Fruit fly (Drosophila melanogaster): ENCODE results near the gene PolD3.
A peak's percentile ranks its signal among the peaks of the same experiment; 100 is the strongest.

The PolD3 gene

DNA sequence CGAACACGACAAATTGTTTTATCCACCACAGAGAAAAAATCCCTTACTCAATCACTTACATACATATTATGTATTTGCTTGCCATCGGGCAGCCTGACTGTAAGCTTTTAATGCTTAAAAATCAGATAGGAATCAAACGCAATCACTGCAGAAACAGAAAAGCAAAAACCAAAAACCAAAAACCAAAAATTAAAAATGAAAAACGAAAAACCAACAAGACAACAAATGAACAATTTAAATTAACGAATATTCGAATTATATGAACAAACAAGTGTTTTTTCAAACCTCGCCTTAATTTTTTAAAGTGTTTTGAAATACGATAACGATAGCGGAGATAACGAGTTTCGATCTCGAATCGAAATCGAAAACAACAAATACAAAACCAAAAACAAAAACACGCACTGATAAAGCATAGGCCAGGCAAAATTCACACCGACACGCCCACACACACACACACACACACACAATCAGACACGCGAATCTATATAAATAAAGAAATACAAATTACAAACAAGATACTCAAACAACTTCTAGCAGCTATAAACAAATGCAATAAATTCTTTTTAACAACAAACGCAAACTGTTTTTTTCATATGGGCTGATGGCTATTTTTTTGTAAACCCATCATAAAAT, 1.8 kb downstream of the PolD3 start (continued):
- TF ChIP-seq Ets21C (GFP tag; optimal IDR thresholded peaks at IDR 0.05), result no peak
- no peak for TF ChIP-seq Sox14 (GFP tag; optimal IDR thresholded peaks at IDR 0.05)
- no peak for TF ChIP-seq Hr39 (GFP tag; optimal IDR thresholded peaks at IDR 0.05)
- TF ChIP-seq Lpt (GFP tag; optimal IDR thresholded peaks at IDR 0.05), result peak; percentile 13
- no peak for TF ChIP-seq pdm3 (GFP tag; optimal IDR thresholded peaks at IDR 0.05)
- TF ChIP-seq CG31627 (GFP tag; optimal IDR thresholded peaks at IDR 0.05), result peak; percentile 47
- TF ChIP-seq OdsH (GFP tag; optimal IDR thresholded peaks at IDR 0.05), result no peak
- TF ChIP-seq Smox (GFP tag; optimal IDR thresholded peaks at IDR 0.05), result no peak
- no peak for TF ChIP-seq Eip93F (GFP tag; optimal IDR thresholded peaks at IDR 0.05)
- TF ChIP-seq dsx (GFP tag; optimal IDR thresholded peaks at IDR 0.05; ENCODE audit: poor library complexity, severe bottlenecking), result peak; percentile 20
- TF ChIP-seq CG6276 (GFP tag; optimal IDR thresholded peaks at IDR 0.05), result no peak
- peak; percentile 19 for TF ChIP-seq CG1621 (tag; optimal IDR thresholded peaks at IDR 0.05)
- no peak for TF ChIP-seq CG16779 (tag; optimal IDR thresholded peaks at IDR 0.05)
- no peak for TF ChIP-seq salr (GFP tag; optimal IDR thresholded peaks at IDR 0.05)
- TF ChIP-seq CG6808 (GFP tag; optimal IDR thresholded peaks at IDR 0.05), result peak; percentile 30
- peak; percentile 20 for TF ChIP-seq CG10631 (GFP tag; optimal IDR thresholded peaks at IDR 0.05)
- TF ChIP-seq CG10669 (GFP tag; optimal IDR thresholded peaks at IDR 0.05), result peak; percentile 57
- peak; percentile 32 for TF ChIP-seq achi (GFP tag; optimal IDR thresholded peaks at IDR 0.05)
- TF ChIP-seq CG4318 (GFP tag; optimal IDR thresholded peaks at IDR 0.05), result no peak
- TF ChIP-seq Eip78C (GFP tag), result peak; percentile 83

- TF ChIP-seq CG4318 (GFP tag; optimal IDR thresholded peaks at IDR 0.05) (no peak), CG6276 (GFP tag; optimal IDR thresholded peaks at IDR 0.05) (no peak), Eip78C (GFP tag) (peak; percentile 36)
Observed at dm6 chr2L:15249682-15250081, 6.4 kb downstream of the PolD3 start.

dm6 chr2L:15249006-15249513, 7.0 kb downstream of the PolD3 start:
- TF ChIP-seq ss (GFP tag; optimal IDR thresholded peaks at IDR 0.05), result no peak
- no peak for TF ChIP-seq Met (GFP tag; optimal IDR thresholded peaks at IDR 0.05)
- no peak for TF ChIP-seq Hr39 (GFP tag; optimal IDR thresholded peaks at IDR 0.05)
- TF ChIP-seq CG6792 (GFP tag; optimal IDR thresholded peaks at IDR 0.05), result no peak
- no peak for TF ChIP-seq CG4318 (GFP tag; optimal IDR thresholded peaks at IDR 0.05)
- TF ChIP-seq Hr38 (GFP tag; optimal IDR thresholded peaks at IDR 0.05), result no peak

dm6 chr2L:15248163-15249005, 7.7 kb downstream of the PolD3 start, which contains the start of gene dao:
TSS of gene dao (plus strand) at chr2L:15248879.
- TF ChIP-seq fd85E (GFP tag; optimal IDR thresholded peaks at IDR 0.05) (no peak), CG6276 (GFP tag; optimal IDR thresholded peaks at IDR 0.05) (no peak), Sox14 (GFP tag; optimal IDR thresholded peaks at IDR 0.05) (no peak), Ets21C (GFP tag; optimal IDR thresholded peaks at IDR 0.05) (no peak), Lpt (GFP tag; optimal IDR thresholded peaks at IDR 0.05) (no peak), salr (GFP tag; optimal IDR thresholded peaks at IDR 0.05) (no peak), spab (GFP tag; optimal IDR thresholded peaks at IDR 0.05) (no peak), acj6 (GFP tag; optimal IDR thresholded peaks at IDR 0.05) (peak; percentile 22), CG32006 (GFP tag; optimal IDR thresholded peaks at IDR 0.05) (peak; percentile 36), CG10631 (GFP tag; optimal IDR thresholded peaks at IDR 0.05) (peak; percentile 40), CG9139 (GFP tag; optimal IDR thresholded peaks at IDR 0.05) (no peak), CG11762 (GFP tag; optimal IDR thresholded peaks at IDR 0.05; ENCODE audit: insufficient read depth) (no peak), Gug (GFP tag; IDR thresholded peaks at IDR 0.05) (no peak), Met (GFP tag; optimal IDR thresholded peaks at IDR 0.05) (no peak), CG11902 (GFP tag; optimal IDR thresholded peaks at IDR 0.05) (peak; percentile 3), fd59A (GFP tag; optimal IDR thresholded peaks at IDR 0.05) (no peak), Sox15 (GFP tag; optimal IDR thresholded peaks at IDR 0.05) (no peak), ss (GFP tag; optimal IDR thresholded peaks at IDR 0.05) (no peak), Sox102F (GFP tag; optimal IDR thresholded peaks at IDR 0.05) (no peak), topi (GFP tag; optimal IDR thresholded peaks at IDR 0.05) (no peak), Ets96B (tag; optimal IDR thresholded peaks at IDR 0.05) (no peak), eg (GFP tag; IDR thresholded peaks at IDR 0.05) (0 out of 3 replicates have a peak, but pooled peaks have one; percentile 20), Smox (GFP tag; optimal IDR thresholded peaks at IDR 0.05) (no peak), CG6854 (GFP tag; optimal IDR thresholded peaks at IDR 0.05) (no peak), Hr38 (GFP tag; optimal IDR thresholded peaks at IDR 0.05) (no peak), pdm3 (GFP tag; optimal IDR thresholded peaks at IDR 0.05) (peak; percentile 32), Blimp-1 (GFP tag; optimal IDR thresholded peaks at IDR 0.05) (no peak), CG6808 (GFP tag; optimal IDR thresholded peaks at IDR 0.05) (no peak), Hr39 (GFP tag; optimal IDR thresholded peaks at IDR 0.05) (peak; percentile 35)

Measured in whole organism, prepupa.